Fruit fly (Drosophila melanogaster) whole organism, wandering third instar larva: Measurements from ENCODE around the gene chas.

Experiments
- Abd-B ChIP-seq: fragments of >200 bp; optimal IDR thresholded peaks from 2 replicates; lab custom pipeline; 2017; ENCODE audit warnings: missing biosample characterization, missing genetic modification characterization
- CG32264 ChIP-seq: fragments of 200-800 bp; sonication (Bioruptor generic); optimal IDR thresholded peaks from 2 replicates; lab custom pipeline; 2016; ENCODE audit warnings: missing biosample characterization, missing genetic modification characterization
- CG9705 ChIP-seq: fragments of 200-800 bp; sonication (Bioruptor generic); optimal IDR thresholded peaks from 2 replicates; lab custom pipeline; 2018; ENCODE audit warnings: missing biosample characterization, mild to moderate bottlenecking, missing genetic modification characterization
- Dfd ChIP-seq: fragments of >200 bp; optimal IDR thresholded peaks from 2 replicates; lab custom pipeline; 2017; ENCODE audit warnings: missing biosample characterization, missing genetic modification characterization
- Dif ChIP-seq: fragments of 200-275, 200-300 bp; sonication (Bioruptor generic); optimal IDR thresholded peaks from 2 replicates; lab custom pipeline; 2018; ENCODE audit warnings: missing biosample characterization, missing genetic modification characterization; ENCODE audit not compliant: partially characterized antibody
- GATAd ChIP-seq: sonication (Bioruptor generic); optimal IDR thresholded peaks from 2 replicates; lab custom pipeline; 2016; ENCODE audit warnings: missing biosample characterization, missing genetic modification characterization
- HLH106 ChIP-seq: fragments of 200-800 bp; optimal IDR thresholded peaks from 3 replicates; lab custom pipeline; 2019; ENCODE audit warnings: missing biosample characterization, mild to moderate bottlenecking, missing genetic modification characterization, moderate library complexity
- Hnf4 ChIP-seq: fragments of 200-800 bp; sonication (Bioruptor generic); optimal IDR thresholded peaks from 2 replicates; lab custom pipeline; 2016; ENCODE audit warnings: missing biosample characterization, mild to moderate bottlenecking, missing genetic modification characterization
- Hr78 ChIP-seq: fragments of >200 bp; optimal IDR thresholded peaks from 2 replicates; lab custom pipeline; 2017; ENCODE audit warnings: missing biosample characterization, missing genetic modification characterization
- Hr83 ChIP-seq: fragments of 200-300 bp; sonication (Bioruptor generic); optimal IDR thresholded peaks from 2 replicates; lab custom pipeline; 2016; ENCODE audit warnings: missing biosample characterization, mild to moderate bottlenecking, missing genetic modification characterization, moderate library complexity; ENCODE audit not compliant: poor library complexity, severe bottlenecking
- Mio ChIP-seq: sonication (Bioruptor generic); optimal IDR thresholded peaks from 2 replicates; lab custom pipeline; 2016; ENCODE audit warnings: missing biosample characterization, missing genetic modification characterization
- Myc ChIP-seq: fragments of >200 bp; optimal IDR thresholded peaks from 2 replicates; lab custom pipeline; 2017
- N ChIP-seq: fragments of >200 bp; optimal IDR thresholded peaks from 2 replicates; lab custom pipeline; 2018; ENCODE audit warnings: missing biosample characterization, missing external identifiers, missing genetic modification characterization
- OdsH ChIP-seq: fragments of 200-800 bp; sonication (Bioruptor generic); optimal IDR thresholded peaks from 2 replicates; lab custom pipeline; 2016; ENCODE audit warnings: missing biosample characterization, mild to moderate bottlenecking, missing genetic modification characterization
- Rel ChIP-seq, 2 experiments: fragments of 200-800 bp; sonication (Bioruptor generic) in 1 of 2; optimal IDR thresholded peaks; 2 replicates in 1 of 2; 3 replicates in 1 of 2; lab custom pipeline; 2016 to 2019; ENCODE audit warnings: mild to moderate bottlenecking in 2 of 2, missing biosample characterization in 2 of 2, missing genetic modification characterization in 2 of 2, moderate library complexity in 1 of 2
- Sp1 ChIP-seq: fragments of 200-800 bp; sonication (Bioruptor generic); optimal IDR thresholded peaks from 3 replicates; lab custom pipeline; 2019; ENCODE audit warnings: missing biosample characterization, mild to moderate bottlenecking, missing genetic modification characterization, moderate library complexity
- Vsx2 ChIP-seq: fragments of 200-300, 225-300 bp; sonication (Bioruptor generic); optimal IDR thresholded peaks from 2 replicates; lab custom pipeline; 2018; ENCODE audit warnings: missing biosample characterization, missing genetic modification characterization; ENCODE audit not compliant: partially characterized antibody
- br ChIP-seq: fragments of 200-800 bp; sonication (Bioruptor generic); optimal IDR thresholded peaks from 2 replicates; lab custom pipeline; 2016; ENCODE audit warnings: missing biosample characterization, missing genetic modification characterization
- brk ChIP-seq: fragments of 200-800 bp; sonication (Bioruptor generic); optimal IDR thresholded peaks from 2 replicates; lab custom pipeline; 2016; ENCODE audit warnings: missing biosample characterization, mild to moderate bottlenecking, missing genetic modification characterization
- dl ChIP-seq, 2 experiments: fragments of 175-275, 200-275 bp in 1 of 2; fragments of 200-275 bp in 1 of 2; sonication (Bioruptor generic); optimal IDR thresholded peaks; lab custom pipeline; 2018; ENCODE audit warnings: mild to moderate bottlenecking in 2 of 2, missing biosample characterization in 2 of 2, missing genetic modification characterization in 2 of 2, moderate library complexity in 2 of 2; ENCODE audit not compliant: partially characterized antibody in 2 of 2, insufficient read depth in 1 of 2
- dmrt93B ChIP-seq: fragments of 200-800 bp; sonication (Bioruptor generic); optimal IDR thresholded peaks from 2 replicates; lab custom pipeline; 2018; ENCODE audit warnings: missing biosample characterization, mild to moderate bottlenecking, missing genetic modification characterization
- dsf ChIP-seq: sonication (Bioruptor generic); optimal IDR thresholded peaks from 2 replicates; lab custom pipeline; 2016; ENCODE audit warnings: missing biosample characterization, missing genetic modification characterization, borderline replicate concordance
- foxo ChIP-seq, 2 experiments: fragments of 200-800 bp; sonication (Bioruptor generic); optimal IDR thresholded peaks; 2 replicates in 1 of 2; 3 replicates in 1 of 2; lab custom pipeline; 2016 to 2017; ENCODE audit warnings: missing biosample characterization in 2 of 2, missing genetic modification characterization in 2 of 2
- fru ChIP-seq: fragments of 200-800 bp; sonication (Bioruptor generic); optimal IDR thresholded peaks from 3 replicates; lab custom pipeline; 2016; ENCODE audit warnings: missing biosample characterization, mild to moderate bottlenecking, missing genetic modification characterization
- h ChIP-seq: fragments of 200-800 bp; sonication (Bioruptor generic); optimal IDR thresholded peaks from 3 replicates; lab custom pipeline; 2016; ENCODE audit warnings: missing biosample characterization, mild to moderate bottlenecking, missing genetic modification characterization
- jim ChIP-seq: fragments of 175-275, 200-325 bp; sonication (Bioruptor generic); optimal IDR thresholded peaks from 2 replicates; lab custom pipeline; 2016; ENCODE audit warnings: missing biosample characterization, mild to moderate bottlenecking, missing genetic modification characterization
- lola ChIP-seq: fragments of >200 bp; optimal IDR thresholded peaks from 2 replicates; lab custom pipeline; 2017; ENCODE audit warnings: missing biosample characterization, missing genetic modification characterization
- pan ChIP-seq: fragments of >200 bp; optimal IDR thresholded peaks from 2 replicates; lab custom pipeline; 2017
- psq ChIP-seq: fragments of 200-800 bp; sonication (Bioruptor generic); optimal IDR thresholded peaks from 3 replicates; lab custom pipeline; 2017; ENCODE audit warnings: missing biosample characterization, mild to moderate bottlenecking, missing genetic modification characterization, moderate library complexity
- rgr ChIP-seq: fragments of 200-800 bp; sonication (Bioruptor generic); optimal IDR thresholded peaks from 3 replicates; lab custom pipeline; 2016; ENCODE audit warnings: missing biosample characterization, mild to moderate bottlenecking, missing genetic modification characterization
- sage ChIP-seq: fragments of 200-800 bp; sonication (Bioruptor generic); optimal IDR thresholded peaks from 2 replicates; lab custom pipeline; 2016; ENCODE audit warnings: missing biosample characterization, mild to moderate bottlenecking, missing genetic modification characterization
- sv ChIP-seq: fragments of 200-800 bp; sonication (Bioruptor generic); optimal IDR thresholded peaks from 3 replicates; lab custom pipeline; 2016; ENCODE audit warnings: missing biosample characterization, missing genetic modification characterization
- usp ChIP-seq: fragments of >200 bp; optimal IDR thresholded peaks from 2 replicates; lab custom pipeline; 2017; ENCODE audit warnings: missing biosample characterization, missing genetic modification characterization
- woc ChIP-seq: sonication (Bioruptor generic); optimal IDR thresholded peaks from 2 replicates; lab custom pipeline; 2016; ENCODE audit warnings: missing biosample characterization, mild to moderate bottlenecking, missing genetic modification characterization

chas gene

dm6 chrX:17728338-17728737 is 29.8 kb upstream of the chas start:
- no peak for TF ChIP-seq sv (GFP tag; lab: Kevin White, UChicago)
- no peak for TF ChIP-seq Hnf4 (GFP tag; lab: Kevin White, UChicago)
- TF ChIP-seq fru = no peak
- no peak for TF ChIP-seq dsf (GFP tag; lab: Kevin White, UChicago)
- no peak for TF ChIP-seq Myc (lab: Kevin White, UChicago)
- no peak for TF ChIP-seq Vsx2 (GFP tag; lab: Kevin White, UChicago)
- no peak for TF ChIP-seq Mio (GFP tag; lab: Kevin White, UChicago)
- no peak for TF ChIP-seq brk (GFP tag; lab: Kevin White, UChicago)
- TF ChIP-seq Abd-B (GFP tag; lab: Kevin White, UChicago) = no peak
- TF ChIP-seq foxo (GFP tag; optimal IDR thresholded peaks at IDR 0.05; lab: Kevin White, UChicago) = no peak
- TF ChIP-seq br (GFP tag; lab: Kevin White, UChicago) = no peak
- TF ChIP-seq HLH106 (tag; lab: Kevin White, UChicago) = no peak
- TF ChIP-seq sage (GFP tag; lab: Kevin White, UChicago) = no peak
- TF ChIP-seq usp = no peak

- TF ChIP-seq pan (lab: Kevin White, UChicago) (no peak), HLH106 (tag; lab: Kevin White, UChicago) (peak; percentile 42), N (GFP tag; lab: Kevin White, UChicago) (no peak), dmrt93B (GFP tag; lab: Kevin White, UChicago) (peak; percentile 23), fru (peak; percentile 33), jim (GFP tag; lab: Kevin White, UChicago) (no peak), foxo (GFP tag; optimal IDR thresholded peaks at IDR 0.05; lab: Kevin White, UChicago) (peak in 1 of 2 experiments; percentile 35), psq (no peak), Hr83 (no peak), h (GFP tag; lab: Kevin White, UChicago) (peak; percentile 32), Dfd (no peak)
- TF ChIP-seq, all 38 proteins: peak for 5
These were observed 28.1 kb upstream of the chas start for dm6 chrX:17726551-17727180.

dm6 chrX:17725937-17726489 is 27.5 kb upstream of the chas start:
- TF ChIP-seq Hr83 (peak; percentile 47), psq (peak; percentile 36), Hr78 (GFP tag; lab: Kevin White, UChicago) (no peak), jim (GFP tag; lab: Kevin White, UChicago) (no peak), dsf (GFP tag; lab: Kevin White, UChicago) (no peak)

- no peak for TF ChIP-seq Mio (GFP tag; lab: Kevin White, UChicago)
- no peak for TF ChIP-seq Hr83
- no peak for TF ChIP-seq brk (GFP tag; lab: Kevin White, UChicago)
- no peak for TF ChIP-seq rgr
- no peak for TF ChIP-seq jim (GFP tag; lab: Kevin White, UChicago)
- no peak for TF ChIP-seq CG32264 (GFP tag; lab: Kevin White, UChicago)
- no peak for TF ChIP-seq foxo (GFP tag; optimal IDR thresholded peaks at IDR 0.05; lab: Kevin White, UChicago)
- no peak for TF ChIP-seq OdsH
- no peak for TF ChIP-seq br (GFP tag; lab: Kevin White, UChicago)
- TF ChIP-seq Hr78 (GFP tag; lab: Kevin White, UChicago) = no peak
These were observed 25.9 kb upstream of the chas start for dm6 chrX:17724288-17724914.

dm6 chrX:17722912-17723311 is 24.4 kb upstream of the chas start:
- no peak for TF ChIP-seq sv (GFP tag; lab: Kevin White, UChicago)
- peak; percentile 19 for TF ChIP-seq Dif (GFP tag; lab: Kevin White, UChicago)
- no peak for TF ChIP-seq woc (GFP tag; lab: Kevin White, UChicago)
- peak; percentile 19 for TF ChIP-seq h (GFP tag; lab: Kevin White, UChicago)
- peak; percentile 3 for TF ChIP-seq Sp1 (GFP tag; lab: Kevin White, UChicago)
- no peak for TF ChIP-seq CG32264 (GFP tag; lab: Kevin White, UChicago)
- no peak for TF ChIP-seq Hr83
- TF ChIP-seq Rel (GFP tag; optimal IDR thresholded peaks at IDR 0.05; lab: Kevin White, UChicago) = no peak
- TF ChIP-seq Rel (tag; optimal IDR thresholded peaks at IDR 0.05; lab: Kevin White, UChicago) = peak; percentile 46
- TF ChIP-seq HLH106 (tag; lab: Kevin White, UChicago) = no peak
- no peak for TF ChIP-seq OdsH
- TF ChIP-seq CG9705 (GFP tag; lab: Kevin White, UChicago) = no peak
- peak in 1 of 2 experiments; percentile 37 for TF ChIP-seq dl (GFP tag; optimal IDR thresholded peaks at IDR 0.05; lab: Kevin White, UChicago; ENCODE audit: insufficient read depth in 1 of 2, partially characterized antibody in 2 of 2)
- TF ChIP-seq Vsx2 (GFP tag; lab: Kevin White, UChicago) = peak; percentile 65
- peak; percentile 95 for TF ChIP-seq psq
- TF ChIP-seq rgr = no peak
- peak; percentile 9 for TF ChIP-seq jim (GFP tag; lab: Kevin White, UChicago)
- TF ChIP-seq fru = no peak
- TF ChIP-seq lola (GFP tag; lab: Kevin White, UChicago) = no peak
- TF ChIP-seq GATAd (GFP tag; lab: Kevin White, UChicago) = no peak
- no peak for TF ChIP-seq Myc (lab: Kevin White, UChicago)
- TF ChIP-seq dsf (GFP tag; lab: Kevin White, UChicago) = no peak
